Fruit fly (Drosophila melanogaster): ENCODE data around the gene CG1486.

The CG1486 gene

DNA sequence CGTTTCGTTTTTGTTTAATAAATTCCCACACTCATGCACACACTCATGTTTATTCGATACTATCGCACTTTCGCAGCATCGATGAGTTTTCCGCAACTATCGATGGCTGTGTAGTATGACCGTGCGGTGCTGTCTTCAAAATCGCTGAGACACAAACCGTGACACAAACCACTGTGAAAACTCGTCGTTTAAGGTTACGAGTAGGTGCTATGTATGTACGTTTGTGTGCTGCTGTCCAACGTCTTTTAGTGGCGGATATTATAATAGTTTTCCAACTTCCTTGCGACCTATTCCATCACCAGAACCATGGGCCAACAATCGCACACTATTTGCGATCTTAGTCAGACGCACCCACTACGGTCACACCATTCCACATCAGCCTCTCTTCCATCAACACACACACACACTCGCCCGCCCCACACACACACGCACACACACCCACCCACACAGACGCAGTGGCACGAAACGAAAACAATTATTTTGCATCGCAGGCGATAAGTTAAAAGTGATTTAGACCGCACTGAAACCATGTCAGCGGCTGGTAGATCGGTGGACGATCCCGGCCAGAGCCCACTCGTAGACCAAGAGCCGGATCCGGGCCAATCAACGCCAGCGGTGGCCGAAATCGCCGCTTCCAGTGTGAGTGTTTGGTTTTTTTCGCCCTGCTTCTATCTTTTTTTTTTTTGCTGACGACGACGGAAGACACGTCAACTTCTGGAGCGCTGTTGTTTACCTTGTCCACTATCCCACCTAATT, at the start of gene CG1486, which contains the start of gene Dd:
Gene CG1486 (plus strand): TSS at position 114 of the 756 bp plus-strand sequence.
Gene Dd (minus strand): TSS at position 77 of the 756 bp plus-strand sequence.
- no peak for TF ChIP-seq usp (GFP tag; optimal IDR thresholded peaks at IDR 0.05)
- no peak for TF ChIP-seq EcR (GFP tag; optimal IDR thresholded peaks at IDR 0.05)
- no peak for TF ChIP-seq psq (optimal IDR thresholded peaks at IDR 0.05)
- TF ChIP-seq CG8478 (optimal IDR thresholded peaks at IDR 0.05): no peak
- TF ChIP-seq pan (optimal IDR thresholded peaks at IDR 0.05): no peak
- no peak for TF ChIP-seq Dll (optimal IDR thresholded peaks at IDR 0.05)

DNA sequence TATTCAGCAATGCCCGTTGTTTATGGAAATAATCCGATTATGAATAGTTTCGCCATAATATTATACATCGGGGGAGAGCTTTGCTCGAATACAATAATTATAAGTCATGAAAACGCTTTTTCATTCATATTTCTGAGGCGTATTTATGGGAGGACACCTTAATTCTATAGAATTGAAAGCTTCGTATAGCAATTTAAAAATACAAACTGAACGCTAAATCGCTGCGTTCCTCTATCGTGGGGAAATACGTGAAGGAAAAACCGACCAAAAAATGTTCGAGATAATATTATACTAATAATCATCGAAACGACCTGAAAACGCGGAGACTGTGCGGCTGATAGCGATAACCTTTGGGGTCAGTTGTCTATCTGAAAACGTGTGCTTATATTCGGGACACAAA, 47.4 kb upstream of the CG1486 start:
- TF ChIP-seq psq (optimal IDR thresholded peaks at IDR 0.05) (no peak), CG8478 (optimal IDR thresholded peaks at IDR 0.05) (no peak), pan (optimal IDR thresholded peaks at IDR 0.05) (no peak), usp (GFP tag; optimal IDR thresholded peaks at IDR 0.05) (no peak), Dll (optimal IDR thresholded peaks at IDR 0.05) (no peak), EcR (GFP tag; optimal IDR thresholded peaks at IDR 0.05) (no peak)

DNA sequence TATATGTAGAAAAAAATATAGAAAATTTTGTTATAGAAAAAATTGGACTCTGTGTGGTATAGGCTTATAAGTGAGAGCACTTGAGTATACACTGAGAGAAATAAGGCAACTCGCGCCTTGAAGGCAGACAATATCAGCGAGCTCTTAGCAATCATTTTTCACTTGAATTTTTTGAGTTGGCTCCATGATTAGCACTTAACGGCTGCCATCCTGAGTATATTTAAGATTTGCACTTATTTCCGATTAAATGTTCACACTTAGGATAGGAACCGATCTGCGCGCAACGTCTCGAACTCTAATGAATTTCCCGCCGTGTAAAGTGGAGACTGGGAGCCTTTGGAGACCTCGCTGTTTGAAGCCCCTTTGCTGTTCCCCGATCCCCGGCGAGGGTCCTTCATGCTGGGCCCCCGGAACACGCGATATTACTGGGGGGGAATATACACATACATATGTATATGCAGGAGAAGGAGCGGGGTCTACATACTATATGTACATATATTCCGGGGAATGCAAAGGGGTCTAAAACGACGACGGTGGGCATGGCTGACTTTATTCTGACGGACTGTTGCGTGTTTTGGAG, 44.4 kb upstream of the CG1486 start:
- TF ChIP-seq usp (GFP tag; optimal IDR thresholded peaks at IDR 0.05) (no peak), CG8478 (optimal IDR thresholded peaks at IDR 0.05) (no peak), psq (optimal IDR thresholded peaks at IDR 0.05) (no peak), EcR (GFP tag; optimal IDR thresholded peaks at IDR 0.05) (no peak), Dll (optimal IDR thresholded peaks at IDR 0.05) (no peak)

DNA sequence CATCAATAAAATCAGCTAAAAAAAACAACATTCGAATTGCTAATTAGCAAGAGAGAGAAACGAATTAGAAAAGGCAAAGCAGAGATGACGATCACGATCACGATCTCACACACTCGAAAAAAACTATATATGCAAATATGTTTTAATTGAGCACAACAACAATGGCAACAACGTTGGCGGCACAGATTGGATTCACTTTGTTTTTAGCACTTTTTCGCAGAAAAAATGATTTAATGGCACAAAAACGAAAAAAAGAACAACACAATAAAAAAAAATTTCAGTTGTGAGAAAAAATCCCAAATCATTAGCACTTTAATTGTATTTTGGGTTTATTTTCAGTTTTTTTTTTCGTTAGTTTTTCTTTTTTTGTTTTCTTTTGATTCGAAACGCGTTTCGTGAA, 43.2 kb upstream of the CG1486 start:
- TF ChIP-seq pan (optimal IDR thresholded peaks at IDR 0.05): no peak

DNA sequence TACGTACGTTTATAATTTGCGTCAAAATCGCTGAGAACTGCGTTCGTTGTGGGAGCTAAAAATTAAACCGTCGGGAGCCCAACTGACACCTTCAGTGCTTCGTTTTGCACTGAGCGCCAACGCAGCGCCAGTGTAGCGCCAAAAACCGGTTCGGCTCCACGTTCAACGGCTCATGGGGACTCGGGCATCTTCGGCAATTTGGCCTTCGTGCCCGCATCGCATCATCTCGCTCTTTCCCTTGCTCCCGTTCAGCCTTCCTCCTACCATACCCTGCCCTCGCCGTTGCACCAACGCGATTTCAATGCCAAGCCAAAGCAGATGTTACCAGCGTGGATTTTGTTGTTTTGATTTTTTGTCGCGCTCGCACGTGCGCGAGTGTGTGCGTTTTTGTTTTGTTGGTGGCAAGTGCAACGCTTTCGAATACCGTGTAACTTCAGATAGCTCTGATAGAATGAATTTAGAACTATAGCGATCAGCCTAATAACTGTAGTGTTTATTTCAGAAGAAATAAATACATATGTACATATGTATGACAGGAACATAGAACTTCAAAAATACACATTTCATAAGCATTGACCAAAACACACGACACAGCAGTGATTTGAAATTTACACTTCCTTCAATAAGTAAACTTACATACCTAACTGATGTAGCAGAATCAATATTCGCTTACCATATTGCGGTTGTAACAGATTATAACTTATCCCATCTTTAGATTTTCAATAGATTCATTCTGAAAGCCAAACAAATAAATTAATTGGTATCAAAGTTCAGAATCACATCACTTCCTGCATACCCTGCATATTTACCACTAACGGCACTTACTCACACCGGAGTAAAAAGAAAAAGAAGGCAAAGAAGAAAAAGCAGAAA, 42.6 kb upstream of the CG1486 start, which contains the start of gene Mnr:
Gene Mnr (minus strand): TSS at position 133 of the 873 bp plus-strand sequence.
- TF ChIP-seq CG8478 (optimal IDR thresholded peaks at IDR 0.05): no peak
- TF ChIP-seq pan (optimal IDR thresholded peaks at IDR 0.05): peak; percentile 87

DNA sequence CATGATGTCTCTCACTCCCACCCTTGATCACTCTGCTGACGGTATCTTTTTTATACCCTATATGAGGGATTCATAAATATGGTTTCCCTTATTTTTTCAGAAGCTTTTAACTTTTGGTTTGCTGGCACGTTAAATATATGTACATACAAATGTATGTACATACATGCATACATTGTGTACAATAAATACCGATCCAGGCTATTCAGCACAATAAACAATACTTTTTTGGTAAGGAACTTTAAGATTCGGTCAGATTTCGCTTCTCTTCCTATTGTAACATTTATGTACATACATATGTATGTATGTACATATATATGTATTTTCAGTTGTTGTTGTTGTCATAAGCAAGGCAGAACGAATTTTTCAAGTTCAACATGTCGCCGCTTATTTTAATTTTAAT, 41.8 kb upstream of the CG1486 start:
- TF ChIP-seq pan (optimal IDR thresholded peaks at IDR 0.05) (no peak), psq (optimal IDR thresholded peaks at IDR 0.05) (no peak), Dll (optimal IDR thresholded peaks at IDR 0.05) (no peak), usp (GFP tag; optimal IDR thresholded peaks at IDR 0.05) (no peak), CG8478 (optimal IDR thresholded peaks at IDR 0.05) (no peak), EcR (GFP tag; optimal IDR thresholded peaks at IDR 0.05) (no peak)

DNA sequence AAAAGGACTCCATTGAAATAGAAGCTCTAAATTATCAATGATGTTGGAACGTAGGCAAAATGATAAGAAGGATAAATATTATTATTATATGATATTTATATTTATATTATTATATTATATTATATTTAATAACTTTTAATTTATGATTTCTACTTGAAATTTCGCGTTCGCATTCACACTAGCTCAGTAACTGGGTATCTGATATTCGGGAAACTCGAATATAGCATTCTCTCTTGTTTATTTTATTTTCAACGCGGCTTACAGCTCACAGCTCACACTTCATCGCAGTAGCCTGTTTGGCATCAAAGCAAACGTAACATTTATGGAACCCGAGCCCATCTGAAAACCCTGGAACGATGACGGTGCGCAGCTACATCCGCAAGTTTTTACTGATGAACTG, 38.8 kb upstream of the CG1486 start, which contains the start of gene CG1494:
Gene CG1494 (plus strand): TSS at position 301 of the 400 bp plus-strand sequence.
- TF ChIP-seq EcR (GFP tag; optimal IDR thresholded peaks at IDR 0.05): no peak
- no peak for TF ChIP-seq usp (GFP tag; optimal IDR thresholded peaks at IDR 0.05)
- TF ChIP-seq CG8478 (optimal IDR thresholded peaks at IDR 0.05): no peak
- no peak for TF ChIP-seq psq (optimal IDR thresholded peaks at IDR 0.05)
- no peak for TF ChIP-seq Dll (optimal IDR thresholded peaks at IDR 0.05)
- TF ChIP-seq pan (optimal IDR thresholded peaks at IDR 0.05): no peak

DNA sequence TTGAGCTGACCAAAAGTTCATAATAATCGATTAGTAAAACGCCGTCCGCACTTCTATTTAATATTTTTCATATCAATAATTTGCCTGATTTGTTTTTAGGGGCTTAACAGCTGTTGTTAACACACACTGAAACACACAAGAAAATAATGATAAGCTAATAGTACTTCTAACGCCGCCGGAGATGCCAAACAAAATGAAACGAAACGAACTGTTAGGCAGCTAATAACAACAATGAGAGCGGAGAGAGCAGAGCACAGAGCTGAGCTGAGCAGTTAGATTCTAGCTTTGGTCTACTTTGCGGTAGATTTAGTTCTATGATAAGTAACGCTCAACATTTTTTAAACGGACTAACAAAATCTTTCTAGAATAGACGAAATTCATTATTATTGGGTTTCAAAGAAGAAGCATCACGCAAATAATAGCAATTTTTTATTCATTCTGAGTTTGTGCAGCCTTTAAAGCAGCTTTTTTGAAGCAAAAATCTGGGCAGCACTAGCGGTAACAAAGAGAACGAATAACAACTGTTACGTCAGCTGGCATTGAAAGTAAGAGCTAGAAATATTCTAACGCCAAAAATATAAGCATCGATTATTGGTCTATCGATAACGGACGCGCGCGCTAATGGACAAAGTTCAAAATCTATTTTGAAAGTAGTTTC, 17.2 kb upstream of the CG1486 start, which contains the start of gene Abca3:
Gene Abca3 (minus strand): TSS at position 181 of the 658 bp plus-strand sequence.
- TF ChIP-seq psq (optimal IDR thresholded peaks at IDR 0.05) (no peak), EcR (GFP tag; optimal IDR thresholded peaks at IDR 0.05) (no peak), CG8478 (optimal IDR thresholded peaks at IDR 0.05) (no peak), pan (optimal IDR thresholded peaks at IDR 0.05) (no peak), usp (GFP tag; optimal IDR thresholded peaks at IDR 0.05) (no peak), Dll (optimal IDR thresholded peaks at IDR 0.05) (no peak)

DNA sequence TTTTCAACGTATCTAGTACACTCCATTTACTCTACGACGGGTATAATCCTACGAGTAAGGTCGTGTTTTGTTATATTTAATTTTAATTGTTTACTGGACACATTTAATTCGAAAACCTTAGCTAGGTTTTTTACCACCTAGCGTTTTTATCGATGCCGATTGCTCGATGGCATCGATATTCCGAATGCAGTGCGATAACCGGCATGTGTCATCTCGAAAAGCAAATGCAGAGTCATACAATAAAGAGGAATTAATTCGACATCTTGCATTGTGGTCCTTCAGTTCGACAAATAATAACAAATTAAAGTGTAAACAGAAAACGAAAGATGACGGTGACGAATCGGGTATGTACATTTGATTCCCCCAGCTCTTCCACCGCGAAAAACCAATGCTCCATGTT, 8.0 kb upstream of the CG1486 start, which contains the start of gene Rpt6:
Gene Rpt6 (plus strand): TSS at position 201 of the 400 bp plus-strand sequence.
- TF ChIP-seq psq (optimal IDR thresholded peaks at IDR 0.05): no peak
- no peak for TF ChIP-seq usp (GFP tag; optimal IDR thresholded peaks at IDR 0.05)
- TF ChIP-seq CG8478 (optimal IDR thresholded peaks at IDR 0.05): no peak
- no peak for TF ChIP-seq EcR (GFP tag; optimal IDR thresholded peaks at IDR 0.05)
- TF ChIP-seq pan (optimal IDR thresholded peaks at IDR 0.05): no peak

DNA sequence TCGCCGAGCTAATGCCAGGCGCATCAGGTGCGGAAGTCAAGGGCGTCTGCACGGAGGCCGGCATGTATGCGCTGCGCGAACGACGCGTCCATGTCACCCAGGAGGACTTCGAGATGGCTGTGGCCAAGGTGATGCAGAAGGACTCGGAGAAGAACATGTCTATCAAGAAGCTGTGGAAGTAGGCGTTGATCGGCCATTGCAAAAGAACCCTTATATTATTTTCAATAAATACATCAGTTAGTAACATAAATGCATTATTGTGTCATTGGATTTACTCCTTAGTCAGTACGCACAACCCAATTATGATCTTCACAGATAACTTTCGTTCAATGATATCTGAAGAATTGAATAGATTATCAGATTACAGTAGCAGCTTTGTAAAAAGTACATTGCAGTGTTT, 6.4 kb upstream of the CG1486 start, which contains the start of gene CG1801:
Gene CG1801 (minus strand): TSS at position 101 of the 400 bp plus-strand sequence.
- no peak for TF ChIP-seq EcR (GFP tag; optimal IDR thresholded peaks at IDR 0.05)
- no peak for TF ChIP-seq psq (optimal IDR thresholded peaks at IDR 0.05)
- no peak for TF ChIP-seq usp (GFP tag; optimal IDR thresholded peaks at IDR 0.05)
- TF ChIP-seq pan (optimal IDR thresholded peaks at IDR 0.05): no peak
- no peak for TF ChIP-seq Dll (optimal IDR thresholded peaks at IDR 0.05)
- TF ChIP-seq CG8478 (optimal IDR thresholded peaks at IDR 0.05): no peak

DNA sequence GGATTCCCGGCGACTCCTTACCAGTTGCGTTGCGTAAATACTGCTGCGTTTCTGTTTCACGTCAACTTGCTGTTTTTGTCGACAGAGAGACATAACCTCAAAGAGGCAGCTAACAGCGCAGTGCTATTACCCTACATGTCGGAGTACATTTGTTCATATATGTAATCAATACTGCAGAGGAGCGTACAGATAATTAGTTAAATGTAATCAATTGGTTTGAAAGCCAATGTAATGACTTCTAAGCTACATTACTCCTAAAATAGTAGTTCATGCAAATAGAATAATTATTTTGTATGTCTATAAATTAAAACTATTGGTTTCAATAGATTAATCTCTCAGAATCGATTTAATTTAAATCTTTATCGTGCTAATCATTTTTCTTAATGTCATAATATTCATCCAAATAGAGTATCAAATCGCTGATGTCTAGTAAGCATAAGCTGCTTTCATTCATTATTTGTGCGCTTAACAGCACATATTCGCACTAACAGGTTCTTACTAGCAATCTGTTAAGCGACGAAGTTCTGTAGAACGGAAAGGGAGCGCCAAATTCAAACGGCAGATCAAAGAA, 4.6 kb upstream of the CG1486 start, which contains the start of the genes SLIRP1 and anox:
Gene SLIRP1 (minus strand): TSS at position 95 of the 571 bp plus-strand sequence.
Gene anox (minus strand): TSS at position 95 of the 571 bp plus-strand sequence.
- TF ChIP-seq usp (GFP tag; optimal IDR thresholded peaks at IDR 0.05) (no peak), Dll (optimal IDR thresholded peaks at IDR 0.05) (no peak), EcR (GFP tag; optimal IDR thresholded peaks at IDR 0.05) (no peak), CG8478 (optimal IDR thresholded peaks at IDR 0.05) (no peak)
